Fruit fly (Drosophila melanogaster) whole organism, wandering third instar larva: Measurements from ENCODE around the gene CG33703.

Source experiments
- Hnf4 ChIP-seq: fragments of 200-800 bp; sonication (Bioruptor generic); optimal IDR thresholded peaks from 2 replicates; lab custom pipeline; 2016; ENCODE audit warnings: missing biosample characterization, mild to moderate bottlenecking, missing genetic modification characterization
- Mio ChIP-seq: sonication (Bioruptor generic); optimal IDR thresholded peaks from 2 replicates; lab custom pipeline; 2016; ENCODE audit warnings: missing biosample characterization, missing genetic modification characterization
- Myc ChIP-seq: fragments of >200 bp; optimal IDR thresholded peaks from 2 replicates; lab custom pipeline; 2017
- OdsH ChIP-seq: fragments of 200-800 bp; sonication (Bioruptor generic); optimal IDR thresholded peaks from 2 replicates; lab custom pipeline; 2016; ENCODE audit warnings: missing biosample characterization, mild to moderate bottlenecking, missing genetic modification characterization
- Sp1 ChIP-seq: fragments of 200-800 bp; sonication (Bioruptor generic); optimal IDR thresholded peaks from 3 replicates; lab custom pipeline; 2019; ENCODE audit warnings: missing biosample characterization, mild to moderate bottlenecking, missing genetic modification characterization, moderate library complexity
- dl ChIP-seq, 2 experiments: fragments of 175-275, 200-275 bp in 1 of 2; fragments of 200-275 bp in 1 of 2; sonication (Bioruptor generic); optimal IDR thresholded peaks; lab custom pipeline; 2018; ENCODE audit warnings: mild to moderate bottlenecking in 2 of 2, missing biosample characterization in 2 of 2, missing genetic modification characterization in 2 of 2, moderate library complexity in 2 of 2; ENCODE audit not compliant: partially characterized antibody in 2 of 2, insufficient read depth in 1 of 2
- ey ChIP-seq: fragments of 200-800 bp; sonication (Bioruptor generic); optimal IDR thresholded peaks from 2 replicates; lab custom pipeline; 2016; ENCODE audit warnings: missing biosample characterization, missing genetic modification characterization
- h ChIP-seq: fragments of 200-800 bp; sonication (Bioruptor generic); optimal IDR thresholded peaks from 3 replicates; lab custom pipeline; 2016; ENCODE audit warnings: missing biosample characterization, mild to moderate bottlenecking, missing genetic modification characterization
- lola ChIP-seq: fragments of >200 bp; optimal IDR thresholded peaks from 2 replicates; lab custom pipeline; 2017; ENCODE audit warnings: missing biosample characterization, missing genetic modification characterization
- pan ChIP-seq: fragments of >200 bp; optimal IDR thresholded peaks from 2 replicates; lab custom pipeline; 2017
- psq ChIP-seq: fragments of 200-800 bp; sonication (Bioruptor generic); optimal IDR thresholded peaks from 3 replicates; lab custom pipeline; 2017; ENCODE audit warnings: missing biosample characterization, mild to moderate bottlenecking, missing genetic modification characterization, moderate library complexity

dm6 chr3L:9555004-9555403 is 42.5 kb upstream of the CG33703 start:
- TF ChIP-seq psq (GFP tag; lab: Kevin White, UChicago) (no peak), ey (GFP tag; lab: Kevin White, UChicago) (no peak), Myc (lab: Kevin White, UChicago) (no peak), h (no peak), dl (GFP tag; optimal IDR thresholded peaks at IDR 0.05; lab: Kevin White, UChicago; ENCODE audit: insufficient read depth in 1 of 2, partially characterized antibody in 2 of 2) (no peak), pan (no peak), lola (GFP tag; lab: Kevin White, UChicago) (no peak), Mio (no peak), OdsH (no peak), Hnf4 (GFP tag; lab: Kevin White, UChicago) (no peak), Sp1 (GFP tag; lab: Kevin White, UChicago) (no peak)
